Fruit fly (Drosophila melanogaster): ENCODE measurements around the gene Uch-L5.

The Uch-L5 gene

dm6 chr3L:9461670-9462246 is 15.0 kb downstream of the Uch-L5 start (continued):
- TF ChIP-seq Atf-2 (GFP tag; optimal IDR thresholded peaks at IDR 0.05) (no peak), CG3281 (GFP tag; optimal IDR thresholded peaks at IDR 0.05) (peak; percentile 53), CG13775 (GFP tag; optimal IDR thresholded peaks at IDR 0.05) (no peak), MESR4 (GFP tag; optimal IDR thresholded peaks at IDR 0.05) (no peak), org-1 (GFP tag; optimal IDR thresholded peaks at IDR 0.05) (no peak), CG1792 (GFP tag; optimal IDR thresholded peaks at IDR 0.05) (peak; percentile 26), Six4 (GFP tag; optimal IDR thresholded peaks at IDR 0.05) (no peak), CG15601 (tag; optimal IDR thresholded peaks at IDR 0.05) (no peak), CG32532 (GFP tag; IDR thresholded peaks at IDR 0.05) (peak; percentile 62), dimm (GFP tag; IDR thresholded peaks at IDR 0.05) (no peak), CG2199 (GFP tag; IDR thresholded peaks at IDR 0.05) (peak; percentile 73; the same call in 2 of the 3 replicates), CG10321 (GFP tag; IDR thresholded peaks at IDR 0.05) (no peak), CG12236 (GFP tag; optimal IDR thresholded peaks at IDR 0.05) (peak; percentile 5), Deaf1 (tag; optimal IDR thresholded peaks at IDR 0.05) (no peak), Ptx1 (GFP tag; IDR thresholded peaks at IDR 0.05) (peak; percentile 55), Mes4 (GFP tag; optimal IDR thresholded peaks at IDR 0.05) (no peak), CG15479 (GFP tag; optimal IDR thresholded peaks at IDR 0.05) (peak; percentile 86), CG33557 (GFP tag; optimal IDR thresholded peaks at IDR 0.05) (no peak), CG18619 (GFP tag; optimal IDR thresholded peaks at IDR 0.05) (no peak), CG16863 (GFP tag; optimal IDR thresholded peaks at IDR 0.05) (no peak), CG4424 (GFP tag; optimal IDR thresholded peaks at IDR 0.05) (no peak), CG2202 (tag; optimal IDR thresholded peaks at IDR 0.05) (no peak), CG15696 (tag; optimal IDR thresholded peaks at IDR 0.05) (no peak), CG8281 (tag; optimal IDR thresholded peaks at IDR 0.05) (no peak), CG7271 (tag; optimal IDR thresholded peaks at IDR 0.05) (peak; percentile 98), da (GFP tag; optimal IDR thresholded peaks at IDR 0.05) (no peak), CG13296 (GFP tag; optimal IDR thresholded peaks at IDR 0.05) (no peak), unc-4 (GFP tag; IDR thresholded peaks at IDR 0.05; ENCODE audit: partially characterized antibody) (no peak), tna (GFP tag; IDR thresholded peaks at IDR 0.05; ENCODE audit: partially characterized antibody) (no peak), CG3838 (GFP tag; optimal IDR thresholded peaks at IDR 0.05) (no peak), ATbp (GFP tag; optimal IDR thresholded peaks at IDR 0.05) (no peak), ems (GFP tag; optimal IDR thresholded peaks at IDR 0.05) (peak; percentile 17), Doc2 (GFP tag; IDR thresholded peaks at IDR 0.05) (no peak), Oaz (GFP tag; IDR thresholded peaks at IDR 0.05) (0 out of 2 replicates have a peak, but pooled peaks have one; percentile 19), CG2712 (tag; optimal IDR thresholded peaks at IDR 0.05) (no peak), cas (GFP tag; IDR thresholded peaks at IDR 0.05) (no peak), row (GFP tag; IDR thresholded peaks at IDR 0.05) (no peak; the same call in 2 of the 3 replicates), Bteb2 (GFP tag; optimal IDR thresholded peaks at IDR 0.05) (no peak), CG2129 (GFP tag; IDR thresholded peaks at IDR 0.05; ENCODE audit: partially characterized antibody) (no peak), CG9437 (GFP tag; optimal IDR thresholded peaks at IDR 0.05) (no peak), jigr1 (GFP tag; IDR thresholded peaks at IDR 0.05) (no peak), grau (tag; optimal IDR thresholded peaks at IDR 0.05) (no peak), lbe (GFP tag; optimal IDR thresholded peaks at IDR 0.05) (no peak), mirr (GFP tag; optimal IDR thresholded peaks at IDR 0.05) (no peak), Ets65A (GFP tag) (no peak), Side (GFP tag; optimal IDR thresholded peaks at IDR 0.05) (no peak), hbn (GFP tag; IDR thresholded peaks at IDR 0.05; ENCODE audit: partially characterized antibody) (no peak), ham (GFP tag; IDR thresholded peaks at IDR 0.05) (no peak), CG6765 (GFP tag; optimal IDR thresholded peaks at IDR 0.05) (no peak)
